Worm (Caenorhabditis elegans): ENCODE measurements around the gene srw-44.

The srw-44 gene

DNA sequence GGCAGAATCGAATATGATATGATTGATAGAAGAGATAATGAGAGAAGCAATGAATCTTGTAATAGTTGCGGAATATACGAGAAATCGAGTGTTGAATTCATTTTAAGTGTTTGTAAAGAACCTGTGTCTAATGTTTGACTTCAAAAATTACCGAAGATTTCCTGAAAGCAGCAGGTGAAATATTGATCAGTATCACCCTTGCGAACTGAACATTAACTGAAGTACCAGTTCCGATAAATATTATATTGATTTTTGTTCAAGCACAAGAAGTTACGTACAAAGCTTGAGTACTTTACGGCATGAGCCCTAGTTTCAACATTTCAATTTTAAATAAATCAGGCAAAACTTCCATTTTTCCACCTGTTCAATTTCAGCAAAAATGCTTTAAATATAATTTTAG is 844 bp upstream of the srw-44 start, which contains the start of gene srz-103:
Gene srz-103, minus strand, starts transcription at position 101 of the 400 bp plus-strand sequence.
- TF ChIP-seq attf-3 (GFP tag; conservative IDR thresholded peaks at IDR 0.05) (no peak), mel-28 (tag; optimal IDR thresholded peaks at IDR 0.05; ENCODE audit: borderline replicate concordance) (no peak), bed-2 (GFP tag; IDR thresholded peaks at IDR 0.05) (no peak), nhr-120 (GFP tag; IDR thresholded peaks at IDR 0.05) (no peak), Y79H2A.3 (GFP tag; conservative IDR thresholded peaks at IDR 0.05) (no peak), die-1 (tag; optimal IDR thresholded peaks at IDR 0.05) (no peak)

DNA sequence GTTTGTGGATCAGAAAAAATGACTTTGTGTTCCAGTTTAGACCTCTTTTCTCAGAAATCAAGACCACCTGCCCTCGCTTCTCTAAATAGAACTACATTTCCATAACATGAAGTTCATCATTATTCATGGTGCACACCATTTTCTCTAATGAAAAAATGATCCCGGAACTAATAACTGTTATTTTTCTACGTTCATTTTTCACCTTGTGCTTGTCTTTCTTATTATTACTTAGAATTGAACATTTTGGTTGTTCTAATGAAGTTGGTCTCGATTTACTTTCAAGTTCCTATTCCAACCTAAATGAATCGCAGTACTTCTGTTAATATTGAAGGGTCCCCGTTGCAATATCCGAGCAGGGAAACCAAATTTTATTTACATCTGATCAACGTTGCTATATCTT is 2.8 kb downstream of the srw-44 start, which contains the start of gene srw-36:
Gene srw-36, plus strand, starts transcription at position 301 of the 400 bp plus-strand sequence.
- TF ChIP-seq hlh-12 (tag; optimal IDR thresholded peaks at IDR 0.05) (no peak), B0035.1 (tag; optimal IDR thresholded peaks at IDR 0.05) (no peak), F10E7.11 (tag; optimal IDR thresholded peaks at IDR 0.05) (no peak), aptf-3 (GFP tag; IDR thresholded peaks at IDR 0.05) (no peak), madf-8 (GFP tag; conservative IDR thresholded peaks at IDR 0.05) (no peak), ekl-4 (GFP tag; IDR thresholded peaks at IDR 0.05) (no peak), ama-1 (optimal IDR thresholded peaks at IDR 0.05) (no peak), ama-1 (GFP tag; optimal IDR thresholded peaks at IDR 0.05) (no peak), Y53F4B.3 (GFP tag; IDR thresholded peaks at IDR 0.05) (no peak), F23B12.7 (tag; optimal IDR thresholded peaks at IDR 0.05; ENCODE audit: insufficient read depth) (no peak), gei-17 (GFP tag; optimal IDR thresholded peaks at IDR 0.05) (no peak), mcd-1 (GFP tag; IDR thresholded peaks at IDR 0.05) (no peak), zim-3 (tag; optimal IDR thresholded peaks at IDR 0.05) (no peak), B0019.2 (GFP tag; conservative IDR thresholded peaks at IDR 0.05) (no peak), repo-1 (tag; optimal IDR thresholded peaks at IDR 0.05) (no peak)

DNA sequence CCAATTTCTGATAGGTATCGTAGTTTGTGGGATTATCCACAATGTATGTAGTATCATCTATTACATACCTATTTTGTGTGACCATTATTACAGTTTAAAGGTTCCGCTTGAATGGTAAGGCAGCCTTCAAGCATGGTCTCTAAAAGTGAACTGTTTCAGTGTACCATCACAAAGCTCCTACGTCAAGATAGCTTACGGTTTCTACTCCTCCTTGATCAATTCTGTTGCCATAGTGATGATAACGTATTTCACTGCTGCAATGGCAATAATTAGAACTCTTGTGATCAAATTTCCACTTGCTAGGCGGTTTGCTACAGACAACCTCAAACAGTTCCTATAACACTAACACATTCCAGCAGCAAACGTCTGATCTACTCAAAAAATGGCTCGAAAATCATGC is 3.3 kb downstream of the srw-44 start:
- TF ChIP-seq K12H6.12 (tag; optimal IDR thresholded peaks at IDR 0.05) (no peak), Y79H2A.3 (GFP tag; conservative IDR thresholded peaks at IDR 0.05) (no peak), F22D6.2 (tag; optimal IDR thresholded peaks at IDR 0.05) (no peak), ztf-3 (GFP tag; optimal IDR thresholded peaks at IDR 0.05) (no peak)

DNA sequence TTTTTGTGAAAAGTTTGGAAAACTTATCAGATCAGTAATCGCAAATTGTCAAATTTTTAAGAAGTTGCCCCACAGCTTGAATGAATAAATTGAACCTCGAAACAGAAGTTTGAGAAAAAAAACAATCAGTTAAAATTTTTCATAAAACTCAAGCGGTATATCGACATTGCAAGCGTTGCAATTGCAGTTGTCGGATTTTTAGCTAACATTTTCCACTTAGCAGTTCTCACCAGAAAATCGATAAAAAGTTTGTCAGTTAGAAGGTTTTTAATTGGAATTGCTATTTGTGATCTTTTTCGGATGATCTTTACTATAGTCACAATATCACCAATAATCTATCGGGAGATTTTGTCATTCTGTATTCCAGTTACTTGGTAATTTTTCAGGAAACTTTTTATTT is 5.6 kb downstream of the srw-44 start, which contains the start of gene srw-43:
Gene srw-43, plus strand, starts transcription at position 301 of the 400 bp plus-strand sequence.
- TF ChIP-seq T26A5.8 (tag; optimal IDR thresholded peaks at IDR 0.05) (no peak), let-526 (GFP tag; IDR thresholded peaks at IDR 0.05) (no peak), ama-1 (optimal IDR thresholded peaks at IDR 0.05) (no peak), ama-1 (GFP tag; optimal IDR thresholded peaks at IDR 0.05) (no peak), mes-4 (tag; optimal IDR thresholded peaks at IDR 0.05) (no peak), mcd-1 (GFP tag; IDR thresholded peaks at IDR 0.05) (no peak), cebp-1 (GFP tag; IDR thresholded peaks at IDR 0.05) (no peak), cebp-1 (tag; optimal IDR thresholded peaks at IDR 0.05) (no peak), madf-8 (GFP tag; conservative IDR thresholded peaks at IDR 0.05) (no peak), F33H1.4 (GFP tag; IDR thresholded peaks at IDR 0.05) (no peak), ztf-25 (GFP tag; IDR thresholded peaks at IDR 0.05) (no peak), chd-7 (tag; optimal IDR thresholded peaks at IDR 0.05) (no peak), B0336.3 (GFP tag; IDR thresholded peaks at IDR 0.05) (no peak), ceh-91 (GFP tag; IDR thresholded peaks at IDR 0.05) (no peak), dpff-1 (tag; optimal IDR thresholded peaks at IDR 0.05) (no peak), gei-17 (GFP tag; optimal IDR thresholded peaks at IDR 0.05) (no peak), nhr-90 (tag; optimal IDR thresholded peaks at IDR 0.05) (no peak)
